Fruit fly (Drosophila melanogaster): ENCODE measurements around the gene CG33722.
A peak's percentile ranks its signal among the peaks of the same experiment; 100 is the strongest.

The CG33722 gene

dm6 chr3R:8264302-8265080 lies 20.6 kb downstream of the CG33722 start, which contains the start of the genes RPA1 and Mcm2 (continued):
- peak; percentile 67 for TF ChIP-seq topi (GFP tag; optimal IDR thresholded peaks at IDR 0.05)
- TF ChIP-seq CG6163 (GFP tag; IDR thresholded peaks at IDR 0.05): peak; percentile 68; the same call in 2 of the 3 replicates
- TF ChIP-seq Eip78C (GFP tag): peak; percentile 93
- TF ChIP-seq svp (GFP tag): peak; percentile 94
- TF ChIP-seq Ets21C (GFP tag; optimal IDR thresholded peaks at IDR 0.05): peak; percentile 78
- TF ChIP-seq dsx (GFP tag; optimal IDR thresholded peaks at IDR 0.05; ENCODE audit: poor library complexity, severe bottlenecking): peak; percentile 63
- peak; percentile 85 for TF ChIP-seq Sox15 (GFP tag; optimal IDR thresholded peaks at IDR 0.05)
- TF ChIP-seq CG6808 (GFP tag; optimal IDR thresholded peaks at IDR 0.05): peak; percentile 67
- TF ChIP-seq eg (GFP tag; IDR thresholded peaks at IDR 0.05): peak; percentile 80
- TF ChIP-seq esn (GFP tag; optimal IDR thresholded peaks at IDR 0.05): peak; percentile 85
- peak; percentile 80 for TF ChIP-seq Smox (GFP tag; optimal IDR thresholded peaks at IDR 0.05)
- TF ChIP-seq CG11294 (GFP tag; IDR thresholded peaks at IDR 0.05): peak; percentile 76
- TF ChIP-seq CG6792 (GFP tag; optimal IDR thresholded peaks at IDR 0.05): peak; percentile 70
- TF ChIP-seq lz (GFP tag; optimal IDR thresholded peaks at IDR 0.05): peak; percentile 86
- peak; percentile 79 for TF ChIP-seq cyc (GFP tag; optimal IDR thresholded peaks at IDR 0.05)
- peak; percentile 73 for TF ChIP-seq CG11902 (GFP tag; optimal IDR thresholded peaks at IDR 0.05)
- peak; percentile 69 for TF ChIP-seq CG11762 (GFP tag; optimal IDR thresholded peaks at IDR 0.05; ENCODE audit: insufficient read depth)
- TF ChIP-seq salr (GFP tag; optimal IDR thresholded peaks at IDR 0.05): peak; percentile 57 to 79
- peak; percentile 86 for TF ChIP-seq OdsH (GFP tag; optimal IDR thresholded peaks at IDR 0.05)
- peak; percentile 74 for TF ChIP-seq net (GFP tag; optimal IDR thresholded peaks at IDR 0.05)
- TF ChIP-seq acj6 (GFP tag; optimal IDR thresholded peaks at IDR 0.05): peak; percentile 84
- peak; percentile 7 for TF ChIP-seq CG9139 (GFP tag; optimal IDR thresholded peaks at IDR 0.05)
- TF ChIP-seq Eip93F (GFP tag; optimal IDR thresholded peaks at IDR 0.05): peak; percentile 36
- TF ChIP-seq fd59A (GFP tag; optimal IDR thresholded peaks at IDR 0.05): peak; percentile 57
- peak; percentile 80 for TF ChIP-seq achi (GFP tag; optimal IDR thresholded peaks at IDR 0.05)
- TF ChIP-seq CG8632 (GFP tag; optimal IDR thresholded peaks at IDR 0.05): peak; percentile 67
- peak; percentile 87 for TF ChIP-seq fkh (GFP tag; optimal IDR thresholded peaks at IDR 0.05)
- peak; percentile 66; the same call in 2 of the 3 replicates for TF ChIP-seq CG8119 (GFP tag; IDR thresholded peaks at IDR 0.05)
- TF ChIP-seq CG4318 (GFP tag; optimal IDR thresholded peaks at IDR 0.05): no peak
- TF ChIP-seq CG7368 (GFP tag; optimal IDR thresholded peaks at IDR 0.05): peak; percentile 56
- peak; percentile 78 for TF ChIP-seq CG34406 (GFP tag; optimal IDR thresholded peaks at IDR 0.05)
- peak; percentile 83 for TF ChIP-seq CG3919 (GFP tag; optimal IDR thresholded peaks at IDR 0.05)
- peak; percentile 75 for TF ChIP-seq Ets96B (tag; optimal IDR thresholded peaks at IDR 0.05)
- no peak for TF ChIP-seq Hr38 (GFP tag; optimal IDR thresholded peaks at IDR 0.05)
- TF ChIP-seq dac (GFP tag; optimal IDR thresholded peaks at IDR 0.05): no peak

DNA sequence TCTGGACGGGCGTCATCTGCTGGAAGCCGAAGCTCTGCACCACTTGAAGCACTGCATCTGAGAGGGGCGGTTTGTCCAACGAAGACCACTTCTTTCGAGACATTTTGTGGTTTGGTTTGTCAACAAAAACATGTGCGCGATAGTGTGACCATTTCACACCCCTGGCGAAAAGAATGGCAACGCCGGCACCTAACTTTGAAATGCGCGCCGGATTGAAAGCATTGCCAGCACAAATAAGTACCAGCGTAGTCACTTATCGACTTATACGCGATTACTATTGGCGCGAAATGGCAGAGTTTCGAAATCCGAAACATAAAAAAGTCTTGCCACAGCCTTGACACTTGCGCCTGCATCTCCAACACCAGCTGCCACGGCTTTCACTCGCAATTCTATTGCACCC lies 25.9 kb downstream of the CG33722 start, which contains the start of gene CG9630:
CG9630 (minus strand) TSS at position 157 of the 400 bp plus-strand sequence.
- TF ChIP-seq Sox102F (GFP tag; optimal IDR thresholded peaks at IDR 0.05) (no peak), fkh (GFP tag; optimal IDR thresholded peaks at IDR 0.05) (peak; percentile 94)

dm6 chr3R:8272573-8273165 lies 28.8 kb downstream of the CG33722 start:
- TF ChIP-seq Ets21C (GFP tag; optimal IDR thresholded peaks at IDR 0.05) (peak; percentile 62), dac (GFP tag; optimal IDR thresholded peaks at IDR 0.05) (no peak), CG8319 (GFP tag; optimal IDR thresholded peaks at IDR 0.05) (no peak), CG9139 (GFP tag; optimal IDR thresholded peaks at IDR 0.05) (no peak), CG11294 (GFP tag; IDR thresholded peaks at IDR 0.05) (no peak), CG8119 (GFP tag; IDR thresholded peaks at IDR 0.05) (no peak), svp (GFP tag) (peak; percentile 100), topi (GFP tag; optimal IDR thresholded peaks at IDR 0.05) (peak; percentile 70), Hr38 (GFP tag; optimal IDR thresholded peaks at IDR 0.05) (no peak), eg (GFP tag; IDR thresholded peaks at IDR 0.05) (no peak), CG6276 (GFP tag; optimal IDR thresholded peaks at IDR 0.05) (no peak), Hr39 (GFP tag; optimal IDR thresholded peaks at IDR 0.05) (peak; percentile 69), CG10669 (GFP tag; optimal IDR thresholded peaks at IDR 0.05) (no peak), CG15336 (GFP tag; IDR thresholded peaks at IDR 0.05) (no peak), Eip78C (GFP tag) (no peak), CG4318 (GFP tag; optimal IDR thresholded peaks at IDR 0.05) (no peak), CG32006 (GFP tag; optimal IDR thresholded peaks at IDR 0.05) (no peak), Met (GFP tag; optimal IDR thresholded peaks at IDR 0.05) (peak; percentile 68), vri (GFP tag; optimal IDR thresholded peaks at IDR 0.05) (no peak), CG34406 (GFP tag; optimal IDR thresholded peaks at IDR 0.05) (peak; percentile 42), CG11762 (GFP tag; optimal IDR thresholded peaks at IDR 0.05; ENCODE audit: insufficient read depth) (no peak), Sox102F (GFP tag; optimal IDR thresholded peaks at IDR 0.05) (peak; percentile 75), salr (GFP tag; optimal IDR thresholded peaks at IDR 0.05) (no peak)

All from whole organism, prepupa.